Worm (Caenorhabditis elegans) whole organism, late embryonic: ENCODE measurements around the gene Y22D7AL.3.

Experiments
- F13H6.1 ChIP-seq: sonication (generic microtip); optimal IDR thresholded peaks from 2 replicates; lab custom pipeline; 2016; ENCODE audit warnings: missing genetic modification characterization, missing compliant biosample characterization
- Y22D7AL.16 ChIP-seq: sonication (generic microtip); optimal IDR thresholded peaks from 2 replicates; lab custom pipeline; 2016; ENCODE audit warnings: missing genetic modification characterization, missing compliant biosample characterization
- ceh-24 ChIP-seq: sonication (generic microtip); optimal IDR thresholded peaks from 2 replicates; lab custom pipeline; 2016; ENCODE audit warnings: mild to moderate bottlenecking, missing genetic modification characterization, missing compliant biosample characterization
- dmd-4 ChIP-seq: sonication (generic microtip); optimal IDR thresholded peaks from 2 replicates; lab custom pipeline; 2016; ENCODE audit warnings: borderline replicate concordance, missing genetic modification characterization, missing compliant biosample characterization
- hlh-15 ChIP-seq: sonication (generic microtip); optimal IDR thresholded peaks from 2 replicates; lab custom pipeline; 2016; ENCODE audit warnings: missing genetic modification characterization, missing compliant biosample characterization
- lim-6 ChIP-seq: sonication (generic microtip); optimal IDR thresholded peaks from 2 replicates; lab custom pipeline; 2016; ENCODE audit warnings: missing genetic modification characterization, missing compliant biosample characterization
- lin-11 ChIP-seq: fragments of 200-800 bp; sonication (Bioruptor generic); optimal IDR thresholded peaks from 2 replicates; lab custom pipeline; 2018; ENCODE audit warnings: mild to moderate bottlenecking, missing genetic modification characterization, missing compliant biosample characterization
- pag-3 ChIP-seq: sonication (generic microtip); optimal IDR thresholded peaks from 2 replicates; lab custom pipeline; 2016; ENCODE audit warnings: missing compliant biosample characterization, missing genetic modification characterization, borderline replicate concordance
- pqm-1 ChIP-seq: sonication (generic microtip); optimal IDR thresholded peaks from 2 replicates; lab custom pipeline; 2016; ENCODE audit warnings: missing genetic modification characterization, missing compliant biosample characterization
- rnt-1 ChIP-seq: sonication (generic microtip); optimal IDR thresholded peaks from 2 replicates; lab custom pipeline; 2016; ENCODE audit warnings: missing genetic modification characterization, missing compliant biosample characterization
- sdc-2 ChIP-seq: sonication (generic microtip); optimal IDR thresholded peaks from 2 replicates; lab custom pipeline; 2016; ENCODE audit warnings: missing genotype, missing genetic modification characterization, missing compliant biosample characterization

DNA sequence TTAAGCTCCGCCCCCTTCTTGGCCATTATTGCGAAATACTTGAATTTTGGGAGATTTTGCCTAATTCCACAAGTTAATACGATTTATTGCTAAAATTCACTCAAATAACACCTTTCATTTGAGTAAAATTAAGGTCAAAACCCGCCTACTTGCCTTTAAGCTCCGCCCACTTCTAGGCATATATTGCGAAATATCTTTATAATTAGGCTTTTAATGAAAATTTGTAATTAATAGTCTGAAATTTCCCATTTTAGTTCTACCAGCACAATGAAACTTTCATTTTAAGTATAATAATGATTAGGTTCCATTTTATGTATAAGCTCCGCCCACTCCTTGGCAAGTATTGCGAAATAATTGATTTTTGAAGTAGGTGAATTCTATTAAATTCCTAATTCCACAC lies 33.5 kb downstream of the Y22D7AL.3 start:
- TF ChIP-seq lim-6 (no peak), ceh-24 (no peak), lin-11 (tag; lab: Kevin White, UChicago) (no peak), pqm-1 (tag; lab: Kevin White, UChicago) (no peak), F13H6.1 (tag; lab: Kevin White, UChicago) (no peak), hlh-15 (tag; lab: Kevin White, UChicago) (no peak), Y22D7AL.16 (tag; lab: Kevin White, UChicago) (no peak), rnt-1 (tag; lab: Kevin White, UChicago) (no peak), pag-3 (tag; lab: Kevin White, UChicago) (no peak), dmd-4 (no peak), sdc-2 (tag; lab: Kevin White, UChicago) (no peak)
